Worm (Caenorhabditis elegans) whole organism, L2 larva: ENCODE measurements around the gene F55G7.3.

ENCODE experiments used
- egl-27 ChIP-seq: sonication (generic microtip); optimal IDR thresholded peaks from 3 replicates; lab custom pipeline; 2017; ENCODE audit warnings: missing biosample characterization, missing genetic modification reagents, missing genetic modification characterization
- elt-3 ChIP-seq: sonication (generic microtip); optimal IDR thresholded peaks from 2 replicates; lab custom pipeline; 2017; ENCODE audit warnings: missing biosample characterization, missing genetic modification characterization
- lin-39 ChIP-seq: fragments of 150-350 bp; optimal IDR thresholded peaks from 2 replicates; lab custom pipeline; 2014; ENCODE audit warnings: missing biosample characterization, missing genetic modification reagents, missing genetic modification characterization
- nhr-129 ChIP-seq: fragments of 150-350 bp; optimal IDR thresholded peaks from 2 replicates; lab custom pipeline; 2014; ENCODE audit warnings: missing biosample characterization, missing genetic modification characterization
- nhr-77 ChIP-seq: fragments of 150-350 bp; optimal IDR thresholded peaks from 2 replicates; lab custom pipeline; 2014; ENCODE audit warnings: missing biosample characterization, missing genetic modification characterization
- sem-4 ChIP-seq: fragments of 150-350 bp; optimal IDR thresholded peaks from 2 replicates; lab custom pipeline; 2014; ENCODE audit warnings: missing biosample characterization, missing genetic modification reagents, missing genetic modification characterization
- skn-1 ChIP-seq: sonication (generic microtip); optimal IDR thresholded peaks from 2 replicates; lab custom pipeline; 2017; ENCODE audit warnings: missing biosample characterization, missing genetic modification characterization
- sma-3 ChIP-seq: sonication (generic microtip); optimal IDR thresholded peaks from 2 replicates; lab custom pipeline; 2016; ENCODE audit warnings: missing genetic modification reagents, missing genetic modification characterization, missing compliant biosample characterization
- sma-9 ChIP-seq, 2 experiments: fragments of 150-350 bp in 1 of 2; sonication (generic microtip) in 1 of 2; optimal IDR thresholded peaks; 2 replicates each; lab custom pipeline; 2014 to 2016; ENCODE audit warnings: missing genetic modification characterization in 2 of 2, mild to moderate bottlenecking in 1 of 2, missing biosample characterization in 1 of 2, missing compliant biosample characterization in 1 of 2, missing genetic modification reagents in 1 of 2, moderate library complexity in 1 of 2
- unc-55 ChIP-seq: fragments of 150-350 bp; sonication (generic microtip); optimal IDR thresholded peaks from 3 replicates; lab custom pipeline; 2014; ENCODE audit warnings: missing biosample characterization, missing genetic modification reagents, missing genetic modification characterization
- unc-62 ChIP-seq: fragments of 150-350 bp; optimal IDR thresholded peaks from 2 replicates; lab custom pipeline; 2014; ENCODE audit warnings: missing biosample characterization, missing genetic modification reagents, missing genetic modification characterization

DNA sequence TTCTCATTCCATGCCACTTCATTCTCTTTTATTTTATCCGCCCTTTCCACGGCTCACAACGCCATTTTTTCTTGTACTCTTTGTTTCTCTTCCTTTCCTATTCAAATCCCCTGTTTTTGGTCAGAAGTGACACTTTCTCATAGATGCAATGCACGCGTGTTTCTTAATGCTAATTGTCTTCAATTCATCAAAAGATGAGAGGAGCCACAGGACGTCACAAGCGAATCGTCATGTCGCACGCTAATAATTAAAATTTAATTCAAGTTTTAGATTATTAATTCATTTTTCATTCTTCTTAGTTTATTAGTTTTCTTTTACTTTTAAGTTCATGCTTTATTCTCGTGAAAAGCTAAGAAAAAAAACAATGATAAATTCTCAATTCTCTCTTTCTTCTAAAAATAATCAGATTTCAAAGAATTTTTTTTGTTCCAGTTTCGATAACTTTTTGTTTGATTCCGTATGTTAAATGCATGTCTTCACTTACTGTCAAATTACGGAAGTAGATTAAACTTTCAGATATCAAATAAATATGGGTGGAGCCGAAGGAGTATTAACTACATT, 21.0 kb downstream of the F55G7.3 start, which contains the start of gene Y62H9A.14:
- TF ChIP-seq unc-62 (GFP tag; lab: Kevin White, UChicago) (no peak), sem-4 (tag; lab: Kevin White, UChicago) (no peak), sma-9 (GFP tag; optimal IDR thresholded peaks at IDR 0.05; lab: Kevin White, UChicago) (no peak), sma-9 (tag; optimal IDR thresholded peaks at IDR 0.05; lab: Kevin White, UChicago) (no peak), nhr-129 (tag; lab: Kevin White, UChicago) (no peak), lin-39 (tag; lab: Kevin White, UChicago) (no peak), unc-55 (no peak), skn-1 (no peak), egl-27 (no peak), elt-3 (no peak), sma-3 (no peak), nhr-77 (tag; lab: Kevin White, UChicago) (no peak)
